Fruit fly (Drosophila melanogaster) whole organism, embryonic: ENCODE results near the gene Gr64b.
A peak's percentile ranks its signal among the peaks of the same experiment; 100 is the strongest.

Experiments
- CG10209 ChIP-seq: fragments of 200-800 bp; sonication (Bioruptor generic); optimal IDR thresholded peaks from 3 replicates; lab custom pipeline; 2017; ENCODE audit warnings: missing biosample characterization, mild to moderate bottlenecking, missing genetic modification characterization, missing genetic modification reagents
- CG10979 ChIP-seq: fragments of 200-800 bp; sonication (Bioruptor generic); optimal IDR thresholded peaks from 2 replicates; lab custom pipeline; 2018; ENCODE audit warnings: missing biosample characterization, mild to moderate bottlenecking, missing genetic modification characterization, moderate library complexity
- CG17328 ChIP-seq: fragments of 200-800 bp; sonication (Bioruptor generic); IDR thresholded peaks from 2 replicates; pipeline ENCODE4 v1.3.6; 2022; ENCODE audit warnings: missing biosample characterization, missing genetic modification characterization
- CG17802 ChIP-seq: fragments of 200-800 bp; sonication (Bioruptor generic); optimal IDR thresholded peaks from 2 replicates; lab custom pipeline; 2018; ENCODE audit warnings: missing biosample characterization, mild to moderate bottlenecking, missing genetic modification characterization, moderate library complexity
- CG18764 ChIP-seq: fragments of 200-800 bp; sonication (Bioruptor generic); optimal IDR thresholded peaks from 3 replicates; lab custom pipeline; 2016; ENCODE audit warnings: missing biosample characterization, missing genetic modification characterization
- CG30431 ChIP-seq: fragments of 200-800 bp; sonication (Bioruptor generic); optimal IDR thresholded peaks from 2 replicates; lab custom pipeline; 2017; ENCODE audit warnings: missing biosample characterization, missing genetic modification characterization
- Jarid2 ChIP-seq: fragments of 200-800 bp; sonication (Bioruptor generic); optimal IDR thresholded peaks from 3 replicates; lab custom pipeline; 2017; ENCODE audit warnings: mild to moderate bottlenecking, missing biosample characterization, missing genetic modification reagents, missing genetic modification characterization
- Trl ChIP-seq, 3 experiments: fragments of >200 bp in 2 of 3; fragments of 200-800 bp in 1 of 3; sonication (Bioruptor generic) in 1 of 3; optimal IDR thresholded peaks; 2 replicates in 1 of 3; 3 replicates in 2 of 3; lab custom pipeline; 2016 to 2017; ENCODE audit warnings: missing biosample characterization in 1 of 3, missing genetic modification characterization in 1 of 3
- fru ChIP-seq: fragments of >200 bp; optimal IDR thresholded peaks from 2 replicates; lab custom pipeline; 2017

DNA sequence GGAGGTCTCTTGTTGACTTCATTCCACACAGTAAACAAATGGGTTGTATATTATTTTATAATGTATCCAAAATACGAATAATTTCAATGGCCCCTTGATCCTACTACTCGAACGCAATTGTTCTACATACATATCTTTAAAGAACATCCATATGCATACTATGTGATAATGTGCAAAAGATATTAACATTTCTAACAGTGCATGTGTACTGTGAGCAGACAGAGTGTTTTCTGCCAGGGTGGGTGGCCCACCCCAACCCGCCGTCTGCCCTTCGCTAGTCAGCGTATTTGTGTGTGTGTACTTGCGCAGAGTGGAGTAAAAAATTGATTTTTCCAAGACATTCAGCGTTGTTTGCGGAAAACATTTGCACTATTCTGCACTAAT, 42.6 kb downstream of the Gr64b start:
- TF ChIP-seq CG17802 (tag; lab: Kevin White, UChicago) = peak; percentile 47
- TF ChIP-seq Trl (optimal IDR thresholded peaks at IDR 0.05; lab: Kevin White, UChicago) = no peak
- no peak for TF ChIP-seq Trl (GFP tag; optimal IDR thresholded peaks at IDR 0.05; lab: Kevin White, UChicago)
- peak; percentile 0 for TF ChIP-seq CG18764 (GFP tag; lab: Kevin White, UChicago)
- TF ChIP-seq CG10209 (GFP tag; lab: Kevin White, UChicago) = no peak
- no peak for TF ChIP-seq fru
- TF ChIP-seq Jarid2 (GFP tag; lab: Kevin White, UChicago) = no peak
- TF ChIP-seq CG10979 (tag; lab: Kevin White, UChicago) = peak; percentile 29
- peak; percentile 57 for TF ChIP-seq CG30431 (GFP tag; lab: Kevin White, UChicago)
- peak; percentile 79 for TF ChIP-seq CG17328 (GFP tag; lab: Robert Waterston, UW)
